Fruit fly (Drosophila melanogaster): ENCODE results near the gene CG18547.
A peak's percentile ranks its signal among the peaks of the same experiment; 100 is the strongest.

CG18547 gene

DNA sequence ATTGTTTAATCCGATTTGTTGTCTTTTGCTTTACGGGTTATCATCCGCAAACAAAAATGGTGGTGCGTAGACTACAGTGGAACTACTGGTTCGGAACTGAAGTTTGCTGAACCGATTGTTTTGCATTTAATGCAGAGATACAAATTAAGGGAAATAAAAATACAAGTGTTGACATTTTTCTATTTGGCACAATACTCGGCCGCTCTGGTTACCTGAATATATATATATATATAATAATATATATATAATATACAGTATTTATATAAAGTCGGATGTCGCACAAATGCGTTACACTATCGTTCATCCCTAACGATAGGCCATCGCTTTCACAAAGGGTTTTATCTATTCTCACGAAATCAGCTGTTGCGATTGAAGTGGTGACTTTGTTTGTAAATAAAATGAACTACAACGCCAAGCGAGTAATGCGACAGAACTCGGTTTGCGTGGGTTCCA lies 36.7 kb upstream of the CG18547 start, which contains the start of the genes DCAF12 and Spt3 (continued):
- TF ChIP-seq Dek (tag; optimal IDR thresholded peaks at IDR 0.05) (peak; percentile 55), Ptx1 (GFP tag; IDR thresholded peaks at IDR 0.05) (peak; percentile 71), insv (GFP tag; optimal IDR thresholded peaks at IDR 0.05) (peak in 1 of 2 experiments; percentile 23), corto (GFP tag; optimal IDR thresholded peaks at IDR 0.05) (no peak), CG10147 (GFP tag; optimal IDR thresholded peaks at IDR 0.05) (peak; percentile 64), CG1832 (GFP tag; optimal IDR thresholded peaks at IDR 0.05) (no peak), CG7963 (GFP tag; IDR thresholded peaks at IDR 0.05; ENCODE audit: partially characterized antibody) (peak; percentile 88), CG1602 (GFP tag; optimal IDR thresholded peaks at IDR 0.05) (peak; percentile 14), slbo (GFP tag; IDR thresholded peaks at IDR 0.05) (peak; percentile 77), CG30403 (GFP tag; optimal IDR thresholded peaks at IDR 0.05) (peak; percentile 33), usp (GFP tag; optimal IDR thresholded peaks at IDR 0.05) (no peak), CG8944 (GFP tag; optimal IDR thresholded peaks at IDR 0.05) (no peak), cato (GFP tag; optimal IDR thresholded peaks at IDR 0.05; ENCODE audit: borderline replicate concordance) (no peak), sob (GFP tag; IDR thresholded peaks at IDR 0.05) (peak; percentile 43; the same call in 1 of the 2 replicates), zfh2 (GFP tag; optimal IDR thresholded peaks at IDR 0.05) (no peak), ems (GFP tag; optimal IDR thresholded peaks at IDR 0.05) (peak; percentile 78), Eip74EF (GFP tag; optimal IDR thresholded peaks at IDR 0.05) (no peak), CG17359 (tag; optimal IDR thresholded peaks at IDR 0.05) (no peak), vvl (GFP tag; IDR thresholded peaks at IDR 0.05) (no peak; the same call in 1 of the 2 replicates), crol (GFP tag; IDR thresholded peaks at IDR 0.05) (no peak), Aef1 (GFP tag; IDR thresholded peaks at IDR 0.05) (peak; percentile 56), zen2 (GFP tag; IDR thresholded peaks at IDR 0.05; ENCODE audit: partially characterized antibody) (peak; percentile 77; the same call in 2 of the 3 replicates), Spps (tag; optimal IDR thresholded peaks at IDR 0.05) (peak; percentile 28), CG4424 (GFP tag; optimal IDR thresholded peaks at IDR 0.05) (peak; percentile 42), cg (GFP tag; optimal IDR thresholded peaks at IDR 0.05) (no peak), CG6791 (GFP tag; IDR thresholded peaks at IDR 0.05; ENCODE audit: partially characterized antibody) (peak; percentile 81), twi (tag; optimal IDR thresholded peaks at IDR 0.05) (peak; percentile 69), Lhr (GFP tag; optimal IDR thresholded peaks at IDR 0.05) (peak; percentile 3), chif (GFP tag; optimal IDR thresholded peaks at IDR 0.05) (no peak), H15 (GFP tag; IDR thresholded peaks at IDR 0.05) (no peak), vnd (GFP tag; IDR thresholded peaks at IDR 0.05; ENCODE audit: partially characterized antibody) (peak; percentile 96), CG42726 (GFP tag; IDR thresholded peaks at IDR 0.05; ENCODE audit: partially characterized antibody) (peak; percentile 63), CG18599 (GFP tag; optimal IDR thresholded peaks at IDR 0.05) (peak; percentile 62), CoRest (tag; optimal IDR thresholded peaks at IDR 0.05) (peak; percentile 76), eyg (GFP tag; optimal IDR thresholded peaks at IDR 0.05) (peak; percentile 47), CHES-1-like (GFP tag; optimal IDR thresholded peaks at IDR 0.05) (no peak), repo (GFP tag; optimal IDR thresholded peaks at IDR 0.05) (no peak), D (optimal IDR thresholded peaks at IDR 0.05) (no peak), D (GFP tag; optimal IDR thresholded peaks at IDR 0.05) (peak; percentile 38), Atf3 (GFP tag; optimal IDR thresholded peaks at IDR 0.05) (no peak), Side (GFP tag; optimal IDR thresholded peaks at IDR 0.05) (peak; percentile 44), CG33557 (GFP tag; optimal IDR thresholded peaks at IDR 0.05) (peak; percentile 61), Elba2 (GFP tag; optimal IDR thresholded peaks at IDR 0.05) (no peak), CG7786 (GFP tag; optimal IDR thresholded peaks at IDR 0.05) (no peak), CG13424 (tag; optimal IDR thresholded peaks at IDR 0.05) (peak; percentile 72), CG10267 (tag; optimal IDR thresholded peaks at IDR 0.05) (peak; percentile 70), CG8359 (GFP tag; optimal IDR thresholded peaks at IDR 0.05; ENCODE audit: borderline replicate concordance) (peak; percentile 40), CG9797 (GFP tag; optimal IDR thresholded peaks at IDR 0.05) (peak; percentile 12), CG3847 (GFP tag; IDR thresholded peaks at IDR 0.05) (peak; percentile 63), ERR (GFP tag; optimal IDR thresholded peaks at IDR 0.05) (peak; percentile 66)
